Worm (Caenorhabditis elegans) whole organism, late embryonic: ENCODE measurements around the gene C14E2.7.

Experiments
- F13H6.1 ChIP-seq: sonication (generic microtip); optimal IDR thresholded peaks from 2 replicates; lab custom pipeline; 2016; ENCODE audit warnings: missing genetic modification characterization, missing compliant biosample characterization
- ahr-1 ChIP-seq: sonication (generic microtip); optimal IDR thresholded peaks from 2 replicates; lab custom pipeline; 2016; ENCODE audit warnings: missing genetic modification characterization, missing compliant biosample characterization
- ama-1 ChIP-seq: fragments of 150-350 bp; optimal IDR thresholded peaks from 2 replicates; lab custom pipeline; 2014
- ceh-22 ChIP-seq: sonication (generic microtip); optimal IDR thresholded peaks from 2 replicates; lab custom pipeline; 2017; ENCODE audit warnings: missing biosample characterization, missing genetic modification characterization
- che-1 ChIP-seq: sonication (generic microtip); optimal IDR thresholded peaks from 2 replicates; lab custom pipeline; 2016; ENCODE audit warnings: mild to moderate bottlenecking, missing genetic modification characterization, missing compliant biosample characterization
- dmd-4 ChIP-seq: sonication (generic microtip); optimal IDR thresholded peaks from 2 replicates; lab custom pipeline; 2016; ENCODE audit warnings: borderline replicate concordance, missing genetic modification characterization, missing compliant biosample characterization
- elt-2 ChIP-seq: sonication (generic microtip); optimal IDR thresholded peaks from 2 replicates; lab custom pipeline; 2016; ENCODE audit warnings: missing genetic modification reagents, missing genetic modification characterization, missing compliant biosample characterization
- ets-4 ChIP-seq: sonication (generic microtip); optimal IDR thresholded peaks from 2 replicates; lab custom pipeline; 2016; ENCODE audit warnings: missing genetic modification characterization, missing compliant biosample characterization
- hlh-13 ChIP-seq: fragments of 200-800 bp; sonication (Bioruptor generic); optimal IDR thresholded peaks from 2 replicates; lab custom pipeline; 2018; ENCODE audit warnings: mild to moderate bottlenecking, missing genetic modification characterization, missing compliant biosample characterization
- npax-4 ChIP-seq: sonication (generic microtip); optimal IDR thresholded peaks from 2 replicates; lab custom pipeline; 2016; ENCODE audit warnings: missing genetic modification characterization, missing compliant biosample characterization
- pha-4 ChIP-seq: fragments of 150-350 bp; optimal IDR thresholded peaks from 2 replicates; lab custom pipeline; 2018; ENCODE audit warnings: missing biosample characterization, missing genetic modification reagents, missing genetic modification characterization
- tbx-2 ChIP-seq: sonication (generic microtip); optimal IDR thresholded peaks from 2 replicates; lab custom pipeline; 2016; ENCODE audit warnings: missing genetic modification characterization, missing compliant biosample characterization
- unc-55 ChIP-seq: sonication (generic microtip); optimal IDR thresholded peaks from 2 replicates; lab custom pipeline; 2017; ENCODE audit warnings: missing biosample characterization, missing genetic modification reagents, missing genetic modification characterization

- no peak for TF ChIP-seq ets-4 (tag; lab: Kevin White, UChicago)
- no peak for TF ChIP-seq unc-55 (GFP tag; lab: Kevin White, UChicago)
- peak; percentile 84 for TF ChIP-seq tbx-2 (tag; lab: Kevin White, UChicago)
- TF ChIP-seq pha-4 (tag; lab: Kevin White, UChicago) = no peak
- TF ChIP-seq che-1 = peak; percentile 75
- no peak for TF ChIP-seq ama-1
- peak; percentile 56 for TF ChIP-seq F13H6.1
- peak; percentile 42 for TF ChIP-seq ahr-1 (tag; lab: Kevin White, UChicago)
- TF ChIP-seq ceh-22 (tag; lab: Kevin White, UChicago) = no peak
- TF ChIP-seq dmd-4 (tag; lab: Kevin White, UChicago) = no peak
- peak; percentile 30 for TF ChIP-seq npax-4 (tag; lab: Kevin White, UChicago)
- peak; percentile 85 for TF ChIP-seq elt-2 (tag; lab: Kevin White, UChicago)
- peak; percentile 65 for TF ChIP-seq hlh-13 (GFP tag; lab: Kevin White, UChicago)
Observed at ce11 chrX:1858616-1859015, 42.4 kb downstream of the C14E2.7 start.
